Worm (Caenorhabditis elegans) whole organism, L3 larva: ENCODE results near the gene F59A6.13.

Experiments used
- aly-2 ChIP-seq: fragments of 150-350 bp; optimal IDR thresholded peaks from 2 replicates; lab custom pipeline; 2014; ENCODE audit warnings: missing biosample characterization, missing genetic modification characterization
- ama-1 ChIP-seq: fragments of 150-350 bp; optimal IDR thresholded peaks from 2 replicates; lab custom pipeline; 2018
- ceh-16 ChIP-seq: sonication (generic microtip); optimal IDR thresholded peaks from 2 replicates; lab custom pipeline; 2017; ENCODE audit warnings: missing biosample characterization, missing genetic modification characterization
- fkh-10 ChIP-seq: sonication (generic microtip); optimal IDR thresholded peaks from 2 replicates; lab custom pipeline; 2017; ENCODE audit warnings: missing biosample characterization, missing genetic modification reagents, missing genetic modification characterization
- fos-1 ChIP-seq: fragments of 150-350 bp; optimal IDR thresholded peaks from 2 replicates; lab custom pipeline; 2014; ENCODE audit warnings: missing biosample characterization, missing genetic modification characterization
- mdl-1 ChIP-seq: fragments of 150-350 bp; optimal IDR thresholded peaks from 2 replicates; lab custom pipeline; 2014; ENCODE audit warnings: missing biosample characterization, missing genetic modification characterization
- nhr-237 ChIP-seq: fragments of 150-350 bp; optimal IDR thresholded peaks from 2 replicates; lab custom pipeline; 2014; ENCODE audit warnings: missing biosample characterization, missing genetic modification characterization
- nhr-25 ChIP-seq: sonication (generic microtip); optimal IDR thresholded peaks from 2 replicates; lab custom pipeline; 2017; ENCODE audit warnings: missing biosample characterization, missing genetic modification characterization
- pqm-1 ChIP-seq: fragments of 150-350 bp; optimal IDR thresholded peaks from 2 replicates; lab custom pipeline; 2017; ENCODE audit warnings: missing biosample characterization, missing genetic modification characterization, inconsistent platforms
- tbx-2 ChIP-seq: sonication (generic microtip); optimal IDR thresholded peaks from 2 replicates; lab custom pipeline; 2016; ENCODE audit warnings: mild to moderate bottlenecking, missing genetic modification characterization, missing compliant biosample characterization
- unc-39 ChIP-seq: sonication (generic microtip); optimal IDR thresholded peaks from 4 replicates; lab custom pipeline; 2017; ENCODE audit warnings: missing biosample characterization, missing genetic modification characterization
- unc-62 ChIP-seq: fragments of 150-350 bp; sonication (generic microtip); optimal IDR thresholded peaks from 4 replicates; lab custom pipeline; 2014; ENCODE audit warnings: missing biosample characterization, missing genetic modification reagents, missing genetic modification characterization
- zag-1 ChIP-seq: fragments of 150-350 bp; optimal IDR thresholded peaks from 2 replicates; lab custom pipeline; 2014; ENCODE audit warnings: missing biosample characterization, missing genetic modification characterization

DNA sequence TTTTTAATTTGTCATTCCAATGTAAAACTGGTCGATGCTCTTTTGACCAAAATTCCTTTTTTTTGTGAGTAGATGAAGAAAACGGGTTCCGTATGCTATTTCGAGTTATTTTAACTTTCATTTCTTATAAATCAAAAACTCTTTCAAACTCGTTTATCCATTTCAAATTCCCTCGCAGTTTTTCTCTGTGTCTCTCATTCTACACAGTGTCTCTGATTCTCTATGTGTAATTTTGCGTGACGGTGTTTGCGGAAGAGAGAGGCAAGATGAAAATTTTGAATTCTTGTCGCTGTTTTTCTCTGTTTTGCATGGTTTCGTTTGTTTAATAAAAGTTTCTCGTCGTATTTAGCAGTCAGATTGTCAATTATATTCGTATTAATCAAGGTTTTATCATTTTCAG lies 23.5 kb upstream of the F59A6.13 start, which contains the start of gene citk-2:
- TF ChIP-seq nhr-25 (peak; percentile 89), fos-1 (tag; lab: Kevin White, UChicago) (no peak), zag-1 (no peak), mdl-1 (tag; lab: Kevin White, UChicago) (no peak), aly-2 (tag; lab: Kevin White, UChicago) (no peak), ama-1 (lab: Kevin White, UChicago) (no peak), ceh-16 (no peak), pqm-1 (tag; lab: Kevin White, UChicago) (peak; percentile 19), nhr-237 (tag; lab: Kevin White, UChicago) (no peak), fkh-10 (peak; percentile 24), unc-39 (tag; lab: Kevin White, UChicago) (no peak), tbx-2 (no peak), unc-62 (GFP tag; lab: Kevin White, UChicago) (no peak)
